Fruit fly (Drosophila melanogaster) whole organism, embryonic: ENCODE results near the gene CG42852.

Experiments
- B-H1 ChIP-seq: fragments of 200-800 bp; sonication (Bioruptor generic); IDR thresholded peaks from 3 replicates; pipeline ENCODE4 v1.3.6; 2022; ENCODE audit warnings: missing biosample characterization, missing genetic modification characterization
- BEAF-32 ChIP-seq: fragments of 200-800 bp; sonication (Bioruptor generic); optimal IDR thresholded peaks from 3 replicates; lab custom pipeline; 2017; ENCODE audit warnings: missing biosample characterization, missing genetic modification characterization, mild to moderate bottlenecking, moderate library complexity, missing genetic modification reagents
- Bteb2 ChIP-seq: fragments of 200-800 bp; sonication (Bioruptor generic); optimal IDR thresholded peaks from 2 replicates; lab custom pipeline; 2016; ENCODE audit warnings: missing biosample characterization, missing genetic modification characterization
- CG10147 ChIP-seq: fragments of 200-800 bp; sonication (Bioruptor generic); optimal IDR thresholded peaks from 2 replicates; lab custom pipeline; 2019; ENCODE audit warnings: missing biosample characterization, mild to moderate bottlenecking, missing genetic modification characterization, moderate library complexity
- CG10267 ChIP-seq: fragments of 200-800 bp; sonication (Bioruptor generic); optimal IDR thresholded peaks from 2 replicates; lab custom pipeline; 2018; ENCODE audit warnings: missing biosample characterization, mild to moderate bottlenecking, missing genetic modification characterization, moderate library complexity
- CG10321 ChIP-seq: fragments of 200-800 bp; sonication (Bioruptor generic); IDR thresholded peaks from 2 replicates; pipeline ENCODE4 v1.3.6; 2022; ENCODE audit warnings: missing biosample characterization, missing genetic modification characterization
- CG10565 ChIP-seq: fragments of 200-800 bp; sonication (Bioruptor generic); optimal IDR thresholded peaks from 3 replicates; lab custom pipeline; 2016; ENCODE audit warnings: missing biosample characterization, mild to moderate bottlenecking, missing genetic modification characterization
- CG11085 ChIP-seq: fragments of 200-800 bp; sonication (Bioruptor generic); IDR thresholded peaks from 2 replicates; pipeline ENCODE4 v1.3.6; 2022; ENCODE audit warnings: missing biosample characterization, missing genetic modification characterization
- CG13123 ChIP-seq: fragments of 200-800 bp; sonication (Bioruptor generic); optimal IDR thresholded peaks from 2 replicates; lab custom pipeline; 2016; ENCODE audit warnings: missing biosample characterization, missing genetic modification characterization
- CG1529 ChIP-seq: fragments of 200-800 bp; sonication (Bioruptor generic); optimal IDR thresholded peaks from 3 replicates; lab custom pipeline; 2018; ENCODE audit warnings: missing biosample characterization, missing genetic modification characterization
- CG18619 ChIP-seq: fragments of 200-800 bp; sonication (Bioruptor generic); optimal IDR thresholded peaks from 3 replicates; lab custom pipeline; 2017; ENCODE audit warnings: missing biosample characterization, mild to moderate bottlenecking, missing genetic modification characterization
- CG30403 ChIP-seq: fragments of 200-800 bp; sonication (Bioruptor generic); optimal IDR thresholded peaks from 3 replicates; lab custom pipeline; 2016; ENCODE audit warnings: missing biosample characterization, missing genetic modification characterization
- CG31365 ChIP-seq: fragments of 200-800 bp; sonication (Bioruptor generic); optimal IDR thresholded peaks from 2 replicates; lab custom pipeline; 2018; ENCODE audit warnings: missing biosample characterization, mild to moderate bottlenecking, missing genetic modification characterization
- CG3163 ChIP-seq: fragments of 200-800 bp; sonication (Bioruptor generic); optimal IDR thresholded peaks from 3 replicates; lab custom pipeline; 2016; ENCODE audit warnings: missing biosample characterization, missing genetic modification characterization
- CG33557 ChIP-seq: fragments of 200-800 bp; sonication (Bioruptor generic); optimal IDR thresholded peaks from 2 replicates; lab custom pipeline; 2019; ENCODE audit warnings: missing biosample characterization, mild to moderate bottlenecking, missing genetic modification characterization, moderate library complexity
- CG3838 ChIP-seq: fragments of 200-800 bp; sonication (Bioruptor generic); optimal IDR thresholded peaks from 3 replicates; lab custom pipeline; 2016; ENCODE audit warnings: missing biosample characterization, missing genetic modification characterization
- CG3995 ChIP-seq: fragments of 200-800 bp; sonication (Bioruptor generic); optimal IDR thresholded peaks from 3 replicates; lab custom pipeline; 2016; ENCODE audit warnings: missing biosample characterization, missing genetic modification characterization
- CG4404 ChIP-seq: fragments of 200-800 bp; sonication (Bioruptor generic); IDR thresholded peaks from 2 replicates; pipeline ENCODE4 v1.3.6; 2022; ENCODE audit warnings: missing biosample characterization, missing genetic modification characterization
- CG6175 ChIP-seq: fragments of 200-800 bp; sonication (Bioruptor generic); IDR thresholded peaks from 3 replicates; pipeline ENCODE4 v1.3.6; 2022; ENCODE audit warnings: missing biosample characterization, missing genetic modification characterization
- CG8089 ChIP-seq: fragments of 200-800 bp; sonication (Bioruptor generic); optimal IDR thresholded peaks from 3 replicates; lab custom pipeline; 2016; ENCODE audit warnings: missing biosample characterization, missing genetic modification characterization
- CG9437 ChIP-seq: fragments of 200-800 bp; sonication (Bioruptor generic); optimal IDR thresholded peaks from 2 replicates; lab custom pipeline; 2018; ENCODE audit warnings: missing biosample characterization, mild to moderate bottlenecking, missing genetic modification characterization
- CG9609 ChIP-seq: fragments of 200-800 bp; sonication (Bioruptor generic); optimal IDR thresholded peaks from 3 replicates; lab custom pipeline; 2016; ENCODE audit warnings: missing biosample characterization, missing genetic modification characterization
- CrebB ChIP-seq: fragments of 200-800 bp; sonication (Bioruptor generic); optimal IDR thresholded peaks from 3 replicates; lab custom pipeline; 2018; ENCODE audit warnings: missing biosample characterization, mild to moderate bottlenecking, missing genetic modification characterization
- Dbx ChIP-seq: fragments of 200-800 bp; sonication (Bioruptor generic); IDR thresholded peaks from 3 replicates; pipeline ENCODE4 v1.3.6; 2022; ENCODE audit warnings: missing biosample characterization, missing genetic modification characterization
- Dfd ChIP-seq, 2 experiments: fragments of >200 bp; optimal IDR thresholded peaks; 2 replicates each; lab custom pipeline; 2017; ENCODE audit warnings: missing biosample characterization in 2 of 2, missing genetic modification characterization in 2 of 2
- Fer1 ChIP-seq: fragments of 200-800 bp; sonication (Bioruptor generic); optimal IDR thresholded peaks from 2 replicates; lab custom pipeline; 2017; ENCODE audit warnings: missing biosample characterization, mild to moderate bottlenecking, missing genetic modification characterization
- HLH3B ChIP-seq: fragments of 200-800 bp; sonication (Bioruptor generic); IDR thresholded peaks from 2 replicates; pipeline ENCODE4 v1.3.6; 2022; ENCODE audit warnings: missing biosample characterization, missing genetic modification characterization
- Hr51 ChIP-seq, 2 experiments: fragments of 200-800 bp; sonication (Bioruptor generic); optimal IDR thresholded peaks; 2 replicates in 1 of 2; 3 replicates in 1 of 2; lab custom pipeline; 2016 to 2018; ENCODE audit warnings: missing biosample characterization in 2 of 2, missing genetic modification characterization in 2 of 2, mild to moderate bottlenecking in 1 of 2, moderate library complexity in 1 of 2
- MBD-R2 ChIP-seq: fragments of 200-800 bp; sonication (Bioruptor generic); IDR thresholded peaks from 2 replicates; pipeline ENCODE4 v1.3.6; 2022; ENCODE audit warnings: missing biosample characterization, missing genetic modification characterization
- NK7.1 ChIP-seq: fragments of 200-800 bp; sonication (Bioruptor generic); optimal IDR thresholded peaks from 3 replicates; lab custom pipeline; 2016; ENCODE audit warnings: missing biosample characterization, missing genetic modification characterization
- amos ChIP-seq: fragments of 200-800 bp; sonication (Bioruptor generic); IDR thresholded peaks from 2 replicates; pipeline ENCODE4 v1.3.6; 2022; ENCODE audit warnings: missing biosample characterization, missing genetic modification characterization; ENCODE audit not compliant: partially characterized antibody
- aop ChIP-seq: fragments of 200-800 bp; sonication (Bioruptor generic); IDR thresholded peaks from 2 replicates; pipeline ENCODE4 v1.3.6; 2022; ENCODE audit warnings: missing biosample characterization, missing genetic modification characterization
- ash1 ChIP-seq: fragments of 200-800 bp; sonication (Bioruptor generic); optimal IDR thresholded peaks from 2 replicates; lab custom pipeline; 2018; ENCODE audit warnings: missing biosample characterization, mild to moderate bottlenecking, missing genetic modification characterization
- ci ChIP-seq: fragments of 200-800 bp; sonication (Bioruptor generic); IDR thresholded peaks from 3 replicates; pipeline ENCODE4 v1.3.6; 2022; ENCODE audit warnings: missing biosample characterization, missing genetic modification characterization
- corto ChIP-seq: fragments of 200-800 bp; sonication (Bioruptor generic); optimal IDR thresholded peaks from 2 replicates; lab custom pipeline; 2016; ENCODE audit warnings: missing biosample characterization, mild to moderate bottlenecking, missing genetic modification characterization, moderate library complexity
- crol ChIP-seq: fragments of 200-800 bp; sonication (Bioruptor generic); IDR thresholded peaks from 2 replicates; pipeline ENCODE4 v1.3.6; 2022; ENCODE audit warnings: missing biosample characterization, missing genetic modification characterization
- ewg ChIP-seq: fragments of 200-800 bp; sonication (Bioruptor generic); optimal IDR thresholded peaks from 3 replicates; lab custom pipeline; 2017; ENCODE audit warnings: mild to moderate bottlenecking, missing biosample characterization, missing genetic modification reagents, missing genetic modification characterization
- fd3F ChIP-seq: fragments of 200-800 bp; sonication (Bioruptor generic); optimal IDR thresholded peaks from 2 replicates; lab custom pipeline; 2018; ENCODE audit warnings: missing biosample characterization, mild to moderate bottlenecking, missing genetic modification characterization, moderate library complexity
- gcm ChIP-seq: fragments of 200-800 bp; sonication (Bioruptor generic); optimal IDR thresholded peaks from 2 replicates; lab custom pipeline; 2019; ENCODE audit warnings: missing biosample characterization, mild to moderate bottlenecking, missing genetic modification characterization, moderate library complexity
- lilli ChIP-seq: fragments of 200-800 bp; sonication (Bioruptor generic); optimal IDR thresholded peaks from 3 replicates; lab custom pipeline; 2016; ENCODE audit warnings: missing biosample characterization, missing genetic modification characterization
- lov ChIP-seq, 2 experiments: fragments of 200-800 bp in 1 of 2; fragments of >200 bp in 1 of 2; sonication (Bioruptor generic) in 1 of 2; IDR thresholded peaks in 1 of 2; optimal IDR thresholded peaks in 1 of 2; 2 replicates in 1 of 2; 3 replicates in 1 of 2; pipeline versions ENCODE4 v1.3.6 to Lab custom; 2017 to 2022; ENCODE audit warnings: missing biosample characterization in 1 of 2, missing genetic modification characterization in 1 of 2
- pb ChIP-seq: fragments of 200-800 bp; sonication (Bioruptor generic); optimal IDR thresholded peaks from 3 replicates; lab custom pipeline; 2016; ENCODE audit warnings: missing biosample characterization, missing genetic modification characterization
- pho ChIP-seq: fragments of 200-800 bp; sonication (Bioruptor generic); optimal IDR thresholded peaks from 2 replicates; lab custom pipeline; 2016; ENCODE audit warnings: missing biosample characterization, missing genetic modification characterization
- ranshi ChIP-seq: fragments of 200-800 bp; sonication (Bioruptor generic); IDR thresholded peaks from 2 replicates; pipeline ENCODE4 v1.3.6; 2022; ENCODE audit warnings: missing biosample characterization, missing genetic modification characterization
- sens ChIP-seq: fragments of 200-800 bp; sonication (Bioruptor generic); peaks from one replicate; lab custom pipeline; 2016; ENCODE audit warnings: missing biosample characterization, missing genetic modification characterization
- shn ChIP-seq: fragments of 200-800 bp; sonication (Bioruptor generic); optimal IDR thresholded peaks from 3 replicates; lab custom pipeline; 2016; ENCODE audit warnings: missing biosample characterization, missing genetic modification characterization
- ssp ChIP-seq: fragments of 200-800 bp; sonication (Bioruptor generic); IDR thresholded peaks from 2 replicates; pipeline ENCODE4 v1.3.6; 2022; ENCODE audit warnings: missing biosample characterization, missing genetic modification characterization
- tgo ChIP-seq: fragments of 200-800 bp; sonication (Bioruptor generic); IDR thresholded peaks from 3 replicates; pipeline ENCODE4 v1.3.6; 2022; ENCODE audit warnings: missing biosample characterization, missing genetic modification characterization
- unc-4 ChIP-seq: fragments of 200-800 bp; sonication (Bioruptor generic); IDR thresholded peaks from 2 replicates; pipeline ENCODE4 v1.3.6; 2022; ENCODE audit warnings: missing biosample characterization, missing genetic modification characterization; ENCODE audit not compliant: partially characterized antibody

CG42852 gene

dm6 chr3L:16711430-16712228 is 43.7 kb upstream of the CG42852 start, which contains the start of the genes CG43954, Lasp and Dab (continued):
- TF ChIP-seq ash1 (no peak), Hr51 (GFP tag; optimal IDR thresholded peaks at IDR 0.05; lab: Kevin White, UChicago) (peak; percentile 12 to 24), tgo (GFP tag; lab: Robert Waterston, UW) (no peak; the same call in 2 of the 3 replicates), aop (no peak), CG8089 (GFP tag; lab: Kevin White, UChicago) (peak; percentile 25), amos (GFP tag; lab: Robert Waterston, UW) (peak; percentile 34; the same call in 1 of the 2 replicates), CG31365 (tag; lab: Kevin White, UChicago) (peak; percentile 32), CG3838 (GFP tag; lab: Kevin White, UChicago) (no peak), CG33557 (GFP tag; lab: Kevin White, UChicago) (peak; percentile 4), NK7.1 (GFP tag; lab: Kevin White, UChicago) (no peak), CG30403 (peak; percentile 29), ewg (GFP tag; lab: Kevin White, UChicago) (peak; percentile 69), CG9437 (no peak), Dfd (GFP tag; optimal IDR thresholded peaks at IDR 0.05; lab: Kevin White, UChicago) (no peak), ranshi (GFP tag; lab: Robert Waterston, UW) (no peak), HLH3B (GFP tag; lab: Robert Waterston, UW) (no peak; the same call in 1 of the 2 replicates), B-H1 (GFP tag; lab: Robert Waterston, UW) (no peak; the same call in 2 of the 3 replicates), CG10147 (GFP tag; lab: Kevin White, UChicago) (peak; percentile 3), MBD-R2 (GFP tag; lab: Robert Waterston, UW) (no peak), Dbx (peak; percentile 26; the same call in 1 of the 3 replicates), sens (GFP tag; lab: Kevin White, UChicago) (peak; percentile 69), CG9609 (GFP tag; lab: Kevin White, UChicago) (no peak), BEAF-32 (peak; percentile 65), pho (no peak), CG11085 (GFP tag; lab: Robert Waterston, UW) (no peak), CG6175 (GFP tag; lab: Robert Waterston, UW) (no peak), ci (GFP tag; lab: Robert Waterston, UW) (peak; percentile 76; the same call in 2 of the 3 replicates), gcm (GFP tag; lab: Kevin White, UChicago) (no peak), CG13123 (peak; percentile 2), CG10321 (GFP tag; lab: Robert Waterston, UW) (peak; percentile 51), CrebB (tag; lab: Kevin White, UChicago) (peak; percentile 62), CG10565 (no peak), corto (GFP tag; lab: Kevin White, UChicago) (no peak), shn (peak; percentile 9), crol (GFP tag; lab: Robert Waterston, UW) (no peak), Bteb2 (no peak), CG18619 (GFP tag; lab: Kevin White, UChicago) (peak; percentile 44), pb (GFP tag; lab: Kevin White, UChicago) (no peak), CG3163 (GFP tag; lab: Kevin White, UChicago) (peak; percentile 28), CG1529 (GFP tag; lab: Kevin White, UChicago) (no peak), fd3F (GFP tag; lab: Kevin White, UChicago) (no peak), CG3995 (GFP tag; lab: Kevin White, UChicago) (peak; percentile 88), lov (optimal IDR thresholded peaks at IDR 0.05; lab: Kevin White, UChicago) (no peak), lov (GFP tag; IDR thresholded peaks at IDR 0.05; lab: Robert Waterston, UW) (0 out of 3 replicates have a peak, but pooled peaks have one; percentile 40), ssp (GFP tag; lab: Robert Waterston, UW) (no peak), lilli (GFP tag; lab: Kevin White, UChicago) (no peak), CG4404 (GFP tag; lab: Robert Waterston, UW) (no peak), unc-4 (GFP tag; lab: Robert Waterston, UW) (no peak; the same call in none of the 2 replicates), Fer1 (GFP tag; lab: Kevin White, UChicago) (peak; percentile 59), CG10267 (peak; percentile 47)
